Fruit fly (Drosophila melanogaster) whole organism, embryonic: ENCODE results near the gene CG4953.
A peak's percentile ranks its signal among the peaks of the same experiment; 100 is the strongest.

Experiments
- Ada2b ChIP-seq: fragments of 200-800 bp; sonication (Bioruptor generic); IDR thresholded peaks from 2 replicates; pipeline ENCODE4 v1.3.6; 2022; ENCODE audit warnings: missing biosample characterization, missing genetic modification characterization
- Atf3 ChIP-seq: fragments of 200-800 bp; sonication (Bioruptor generic); optimal IDR thresholded peaks from 3 replicates; lab custom pipeline; 2016; ENCODE audit warnings: missing biosample characterization, missing genetic modification characterization
- CG10209 ChIP-seq: fragments of 200-800 bp; sonication (Bioruptor generic); optimal IDR thresholded peaks from 3 replicates; lab custom pipeline; 2017; ENCODE audit warnings: missing biosample characterization, mild to moderate bottlenecking, missing genetic modification characterization, missing genetic modification reagents
- CG10431 ChIP-seq: fragments of 200-800 bp; sonication (Bioruptor generic); optimal IDR thresholded peaks from 3 replicates; lab custom pipeline; 2018; ENCODE audit warnings: missing biosample characterization, mild to moderate bottlenecking, missing genetic modification characterization
- CG10565 ChIP-seq: fragments of 200-800 bp; sonication (Bioruptor generic); optimal IDR thresholded peaks from 3 replicates; lab custom pipeline; 2016; ENCODE audit warnings: missing biosample characterization, mild to moderate bottlenecking, missing genetic modification characterization
- CG11695 ChIP-seq: fragments of 200-800 bp; sonication (Bioruptor generic); IDR thresholded peaks from 3 replicates; pipeline ENCODE4 v1.3.6; 2022; ENCODE audit warnings: missing biosample characterization, missing genetic modification characterization
- CG12299 ChIP-seq: fragments of 200-800 bp; sonication (Bioruptor generic); optimal IDR thresholded peaks from 2 replicates; lab custom pipeline; 2018; ENCODE audit warnings: missing biosample characterization, mild to moderate bottlenecking, missing genetic modification characterization
- CG12391 ChIP-seq: fragments of 200-800 bp; sonication (Bioruptor generic); optimal IDR thresholded peaks from 3 replicates; lab custom pipeline; 2018; ENCODE audit warnings: missing biosample characterization, mild to moderate bottlenecking, missing genetic modification characterization, moderate library complexity
- CG13287 ChIP-seq: fragments of 200-800 bp; sonication (Bioruptor generic); IDR thresholded peaks from 2 replicates; pipeline ENCODE4 v1.3.6; 2022; ENCODE audit warnings: missing biosample characterization, missing genetic modification characterization; ENCODE audit not compliant: partially characterized antibody
- CG16863 ChIP-seq: fragments of 200-800 bp; sonication (Bioruptor generic); optimal IDR thresholded peaks from 3 replicates; lab custom pipeline; 2016; ENCODE audit warnings: missing biosample characterization, missing genetic modification characterization
- CG17829 ChIP-seq: fragments of 200-800 bp; optimal IDR thresholded peaks from 2 replicates; lab custom pipeline; 2019; ENCODE audit warnings: missing biosample characterization, mild to moderate bottlenecking, missing genetic modification characterization, moderate library complexity
- CG1792 ChIP-seq: fragments of 200-800 bp; sonication (Bioruptor generic); optimal IDR thresholded peaks from 2 replicates; lab custom pipeline; 2016; ENCODE audit warnings: missing biosample characterization, missing genetic modification characterization
- CG3407 ChIP-seq: fragments of 200-800 bp; sonication (Bioruptor generic); optimal IDR thresholded peaks from 2 replicates; lab custom pipeline; 2018; ENCODE audit warnings: missing biosample characterization, mild to moderate bottlenecking, missing genetic modification characterization
- CG34376 ChIP-seq: fragments of 200-800 bp; sonication (Bioruptor generic); optimal IDR thresholded peaks from 2 replicates; lab custom pipeline; 2018; ENCODE audit warnings: missing biosample characterization, mild to moderate bottlenecking, missing genetic modification characterization
- CG4404 ChIP-seq: fragments of 200-800 bp; sonication (Bioruptor generic); IDR thresholded peaks from 2 replicates; pipeline ENCODE4 v1.3.6; 2022; ENCODE audit warnings: missing biosample characterization, missing genetic modification characterization
- CG4617 ChIP-seq: fragments of 200-800 bp; sonication (Bioruptor generic); optimal IDR thresholded peaks from 3 replicates; lab custom pipeline; 2016; ENCODE audit warnings: missing biosample characterization, missing genetic modification characterization, borderline replicate concordance
- CG6813 ChIP-seq: fragments of 200-800 bp; sonication (Bioruptor generic); optimal IDR thresholded peaks from 2 replicates; lab custom pipeline; 2017; ENCODE audit warnings: missing biosample characterization, missing genetic modification characterization, mild to moderate bottlenecking, moderate library complexity, missing genetic modification reagents
- CG7839 ChIP-seq: fragments of 200-800 bp; sonication (Bioruptor generic); optimal IDR thresholded peaks from 3 replicates; lab custom pipeline; 2018; ENCODE audit warnings: missing biosample characterization, mild to moderate bottlenecking, missing genetic modification characterization, moderate library complexity
- CG8478 ChIP-seq: fragments of >200 bp; optimal IDR thresholded peaks from 2 replicates; lab custom pipeline; 2018
- CG9932 ChIP-seq: fragments of 200-800 bp; sonication (Bioruptor generic); IDR thresholded peaks from 2 replicates; pipeline ENCODE4 v1.3.6; 2022; ENCODE audit warnings: missing biosample characterization, missing genetic modification characterization
- CHES-1-like ChIP-seq: fragments of 200-800 bp; sonication (Bioruptor generic); optimal IDR thresholded peaks from 2 replicates; lab custom pipeline; 2016; ENCODE audit warnings: missing biosample characterization, missing genetic modification characterization
- CkIIα-i1 ChIP-seq: fragments of 200-800 bp; sonication (Bioruptor generic); IDR thresholded peaks from 2 replicates; pipeline ENCODE4 v1.3.6; 2022; ENCODE audit warnings: missing biosample characterization, missing genetic modification characterization
- Dll ChIP-seq: fragments of 200-800 bp; sonication (Bioruptor generic); IDR thresholded peaks from 4 replicates; pipeline ENCODE4 v1.3.6; 2022; ENCODE audit warnings: missing biosample characterization, missing genetic modification characterization; ENCODE audit not compliant: partially characterized antibody
- Gsc ChIP-seq: fragments of 200-800 bp; sonication (Bioruptor generic); IDR thresholded peaks from 2 replicates; pipeline ENCODE4 v1.3.6; 2022; ENCODE audit warnings: missing biosample characterization, missing genetic modification characterization
- Hr39 ChIP-seq: fragments of >200 bp; optimal IDR thresholded peaks from 2 replicates; lab custom pipeline; 2017
- Nf-YC ChIP-seq: fragments of 200-800 bp; optimal IDR thresholded peaks from 3 replicates; lab custom pipeline; 2019; ENCODE audit warnings: missing biosample characterization, mild to moderate bottlenecking, missing genetic modification characterization, moderate library complexity
- Poxn ChIP-seq: fragments of 200-800 bp; sonication (Bioruptor generic); IDR thresholded peaks from 2 replicates; pipeline ENCODE4 v1.3.6; 2022; ENCODE audit warnings: missing biosample characterization, missing genetic modification characterization
- Ptx1 ChIP-seq: fragments of 200-800 bp; sonication (Bioruptor generic); IDR thresholded peaks from 2 replicates; pipeline ENCODE4 v1.3.6; 2022; ENCODE audit warnings: missing biosample characterization, missing genetic modification characterization
- Scr ChIP-seq: fragments of 200-800 bp; sonication (Bioruptor generic); IDR thresholded peaks from 2 replicates; pipeline ENCODE4 v1.3.6; 2022; ENCODE audit warnings: missing biosample characterization, missing genetic modification characterization; ENCODE audit not compliant: partially characterized antibody
- Vsx1 ChIP-seq: fragments of 200-800 bp; sonication (Bioruptor generic); optimal IDR thresholded peaks from 2 replicates; lab custom pipeline; 2017; ENCODE audit warnings: missing biosample characterization, mild to moderate bottlenecking, missing genetic modification characterization, missing genetic modification reagents
- abd-A ChIP-seq: fragments of 200-800 bp; sonication (Bioruptor generic); optimal IDR thresholded peaks from 3 replicates; lab custom pipeline; 2019; ENCODE audit warnings: missing biosample characterization, mild to moderate bottlenecking, missing genetic modification characterization, moderate library complexity
- amos ChIP-seq: fragments of 200-800 bp; sonication (Bioruptor generic); IDR thresholded peaks from 2 replicates; pipeline ENCODE4 v1.3.6; 2022; ENCODE audit warnings: missing biosample characterization, missing genetic modification characterization; ENCODE audit not compliant: partially characterized antibody
- aop ChIP-seq: fragments of 200-800 bp; sonication (Bioruptor generic); IDR thresholded peaks from 2 replicates; pipeline ENCODE4 v1.3.6; 2022; ENCODE audit warnings: missing biosample characterization, missing genetic modification characterization
- btn ChIP-seq: fragments of 200-800 bp; sonication (Bioruptor generic); optimal IDR thresholded peaks from 2 replicates; lab custom pipeline; 2016; ENCODE audit warnings: missing biosample characterization, missing genetic modification characterization
- chn ChIP-seq: fragments of 200-800 bp; sonication (Bioruptor generic); optimal IDR thresholded peaks from 2 replicates; lab custom pipeline; 2016; ENCODE audit warnings: missing biosample characterization, missing genetic modification characterization
- fd64A ChIP-seq: fragments of 200-800 bp; sonication (Bioruptor generic); optimal IDR thresholded peaks from 3 replicates; lab custom pipeline; 2018; ENCODE audit warnings: missing biosample characterization, mild to moderate bottlenecking, missing genetic modification characterization
- fu2 ChIP-seq: fragments of 200-800 bp; sonication (Bioruptor generic); optimal IDR thresholded peaks from 2 replicates; lab custom pipeline; 2016; ENCODE audit warnings: missing biosample characterization, missing genetic modification characterization
- gfzf ChIP-seq: fragments of 200-800 bp; sonication (Bioruptor generic); optimal IDR thresholded peaks from 2 replicates; lab custom pipeline; 2016; ENCODE audit warnings: missing biosample characterization, mild to moderate bottlenecking, missing genetic modification characterization, moderate library complexity
- gt ChIP-seq: fragments of 200-800 bp; sonication (Bioruptor generic); IDR thresholded peaks from 2 replicates; pipeline ENCODE4 v1.3.6; 2022; ENCODE audit warnings: missing biosample characterization, missing genetic modification characterization
- inv ChIP-seq: fragments of 200-800 bp; sonication (Bioruptor generic); IDR thresholded peaks from 2 replicates; pipeline ENCODE4 v1.3.6; 2022; ENCODE audit warnings: missing biosample characterization, missing genetic modification characterization; ENCODE audit not compliant: partially characterized antibody
- luna ChIP-seq: fragments of 200-800 bp; sonication (Bioruptor generic); optimal IDR thresholded peaks from 2 replicates; lab custom pipeline; 2016; ENCODE audit warnings: missing biosample characterization, missing genetic modification characterization
- maf-S ChIP-seq: fragments of 200-800 bp; sonication (Bioruptor generic); optimal IDR thresholded peaks from 2 replicates; lab custom pipeline; 2016; ENCODE audit warnings: missing biosample characterization, missing genetic modification characterization
- mld ChIP-seq: fragments of 200-800 bp; sonication (Bioruptor generic); IDR thresholded peaks from 3 replicates; pipeline ENCODE4 v1.3.6; 2022; ENCODE audit warnings: missing biosample characterization, missing genetic modification characterization; ENCODE audit not compliant: partially characterized antibody
- odd ChIP-seq: fragments of 200-800 bp; sonication (Bioruptor generic); optimal IDR thresholded peaks from 2 replicates; lab custom pipeline; 2017; ENCODE audit warnings: missing biosample characterization, mild to moderate bottlenecking, missing genetic modification characterization
- peb ChIP-seq: fragments of 200-800 bp; sonication (Bioruptor generic); IDR thresholded peaks from 2 replicates; pipeline ENCODE4 v1.3.6; 2022; ENCODE audit warnings: missing biosample characterization, missing genetic modification characterization
- pita ChIP-seq: fragments of 200-800 bp; sonication (Bioruptor generic); optimal IDR thresholded peaks from 2 replicates; lab custom pipeline; 2017; ENCODE audit warnings: missing biosample characterization, mild to moderate bottlenecking, missing genetic modification characterization
- psq ChIP-seq: fragments of 200-800 bp; sonication (Bioruptor generic); optimal IDR thresholded peaks from 2 replicates; lab custom pipeline; 2017; ENCODE audit warnings: missing biosample characterization, missing genetic modification characterization
- sens ChIP-seq: fragments of 200-800 bp; sonication (Bioruptor generic); peaks from one replicate; lab custom pipeline; 2016; ENCODE audit warnings: missing biosample characterization, missing genetic modification characterization
- sima ChIP-seq: fragments of 200-800 bp; sonication (Bioruptor generic); optimal IDR thresholded peaks from 2 replicates; lab custom pipeline; 2016; ENCODE audit warnings: missing biosample characterization, missing genetic modification characterization
- sqz ChIP-seq: fragments of 200-800 bp; sonication (Bioruptor generic); optimal IDR thresholded peaks from 3 replicates; lab custom pipeline; 2018; ENCODE audit warnings: missing biosample characterization, mild to moderate bottlenecking, missing genetic modification characterization
- sug ChIP-seq: fragments of 200-800 bp; optimal IDR thresholded peaks from 2 replicates; lab custom pipeline; 2019; ENCODE audit warnings: missing biosample characterization, mild to moderate bottlenecking, missing genetic modification characterization, moderate library complexity
- tx ChIP-seq: fragments of 200-800 bp; sonication (Bioruptor generic); optimal IDR thresholded peaks from 2 replicates; lab custom pipeline; 2016; ENCODE audit warnings: missing biosample characterization, missing genetic modification characterization

Gene CG4953

DNA sequence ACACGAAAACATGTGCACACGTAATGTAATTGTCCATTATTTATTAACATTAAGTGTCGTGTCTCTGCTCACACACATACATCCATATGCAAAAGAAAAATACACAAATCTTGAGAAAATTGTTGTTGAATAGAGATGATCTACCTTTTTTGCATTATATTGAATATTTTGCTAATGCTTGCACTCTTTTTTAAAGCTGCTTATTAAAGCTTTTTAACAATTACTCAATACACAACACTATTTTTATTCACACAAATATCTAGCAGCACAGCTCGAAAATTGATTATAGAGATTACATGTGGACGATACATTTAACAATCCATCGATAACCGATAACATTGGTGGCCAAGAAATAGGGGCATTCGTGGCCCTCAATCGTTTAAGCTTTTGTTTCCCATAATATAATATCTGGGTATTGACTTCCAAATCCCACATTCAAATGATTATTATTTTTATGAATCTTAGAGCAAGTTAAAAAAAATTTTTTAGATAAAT is 25.6 kb downstream of the CG4953 start, which contains the start of gene Ufd4 (continued):
- TF ChIP-seq tx (GFP tag; lab: Kevin White, UChicago) (peak; percentile 58), CG12299 (tag; lab: Kevin White, UChicago) (no peak), amos (GFP tag; lab: Robert Waterston, UW) (no peak; the same call in 1 of the 2 replicates), sqz (GFP tag; lab: Kevin White, UChicago) (no peak), psq (GFP tag; lab: Kevin White, UChicago) (no peak), CG3407 (GFP tag; lab: Kevin White, UChicago) (no peak), CG4617 (GFP tag; lab: Kevin White, UChicago) (peak; percentile 68), Poxn (no peak), CG10565 (GFP tag; lab: Kevin White, UChicago) (no peak), CG9932 (GFP tag; lab: Robert Waterston, UW) (no peak), CG11695 (peak; percentile 63; the same call in 2 of the 3 replicates), sima (GFP tag; lab: Kevin White, UChicago) (no peak), sug (tag; lab: Kevin White, UChicago) (no peak), CG10209 (GFP tag; lab: Kevin White, UChicago) (no peak), Gsc (no peak), odd (GFP tag; lab: Kevin White, UChicago) (no peak), chn (GFP tag; lab: Kevin White, UChicago) (peak; percentile 72), CG17829 (tag; lab: Kevin White, UChicago) (peak; percentile 83), fu2 (GFP tag; lab: Kevin White, UChicago) (peak; percentile 40), CG34376 (GFP tag; lab: Kevin White, UChicago) (peak; percentile 38), gfzf (GFP tag; lab: Kevin White, UChicago) (peak; percentile 14), CG8478 (lab: Kevin White, UChicago) (no peak), sens (GFP tag; lab: Kevin White, UChicago) (peak; percentile 93), CG16863 (GFP tag; lab: Kevin White, UChicago) (peak; percentile 63), Vsx1 (GFP tag; lab: Kevin White, UChicago) (no peak), CG12391 (tag; lab: Kevin White, UChicago) (peak; percentile 82), CHES-1-like (GFP tag; lab: Kevin White, UChicago) (peak; percentile 42), peb (GFP tag; lab: Robert Waterston, UW) (no peak), luna (GFP tag; lab: Kevin White, UChicago) (no peak), abd-A (tag; lab: Kevin White, UChicago) (no peak), fd64A (GFP tag; lab: Kevin White, UChicago) (no peak), inv (no peak), Ada2b (GFP tag; lab: Robert Waterston, UW) (peak; percentile 65), aop (GFP tag; lab: Robert Waterston, UW) (no peak), gt (GFP tag; lab: Robert Waterston, UW) (no peak), CG13287 (GFP tag; lab: Robert Waterston, UW) (peak; percentile 60; the same call in 1 of the 2 replicates), CG7839 (tag; lab: Kevin White, UChicago) (no peak), btn (GFP tag; lab: Kevin White, UChicago) (peak; percentile 14), mld (GFP tag; lab: Robert Waterston, UW) (no peak), Ptx1 (GFP tag; lab: Robert Waterston, UW) (no peak), Scr (peak; percentile 55), CG1792 (peak; percentile 20), Hr39 (lab: Kevin White, UChicago) (no peak), pita (GFP tag; lab: Kevin White, UChicago) (no peak), CG6813 (GFP tag; lab: Kevin White, UChicago) (no peak), CkIIα-i1 (GFP tag; lab: Robert Waterston, UW) (no peak), Atf3 (GFP tag; lab: Kevin White, UChicago) (no peak), Dll (GFP tag; lab: Robert Waterston, UW) (peak; percentile 56; the same call in 2 of the 4 replicates), CG10431 (GFP tag; lab: Kevin White, UChicago) (no peak), CG4404 (no peak), Nf-YC (tag; lab: Kevin White, UChicago) (peak; percentile 78), maf-S (GFP tag; lab: Kevin White, UChicago) (peak; percentile 54)
